Fruit fly (Drosophila melanogaster): ENCODE results near the gene spartin.

Gene spartin

dm6 chr3R:4649126-4649811 lies 5.3 kb upstream of the spartin start, which contains the start of gene Karybeta3 (continued):
- peak; percentile 78 for TF ChIP-seq slbo (GFP tag; IDR thresholded peaks at IDR 0.05)
- TF ChIP-seq CG9817 (tag; optimal IDR thresholded peaks at IDR 0.05), result peak; percentile 61
- TF ChIP-seq CG2875 (GFP tag; optimal IDR thresholded peaks at IDR 0.05), result peak; percentile 14
- peak; percentile 69 for TF ChIP-seq CG12155 (GFP tag; optimal IDR thresholded peaks at IDR 0.05)
- TF ChIP-seq CHES-1-like (GFP tag; optimal IDR thresholded peaks at IDR 0.05), result peak; percentile 86
- peak; percentile 65 for TF ChIP-seq Dek (tag; optimal IDR thresholded peaks at IDR 0.05)
- TF ChIP-seq CG18619 (GFP tag; optimal IDR thresholded peaks at IDR 0.05), result peak; percentile 49
- peak; percentile 73 for TF ChIP-seq Dll (GFP tag; IDR thresholded peaks at IDR 0.05; ENCODE audit: partially characterized antibody)
- TF ChIP-seq Oli (tag; optimal IDR thresholded peaks at IDR 0.05), result peak; percentile 55
- peak; percentile 81 for TF ChIP-seq Sry-δ (GFP tag; optimal IDR thresholded peaks at IDR 0.05)
- TF ChIP-seq CG13424 (tag; optimal IDR thresholded peaks at IDR 0.05), result peak; percentile 62
- peak; percentile 32 for TF ChIP-seq CG12219 (GFP tag; optimal IDR thresholded peaks at IDR 0.05)
- TF ChIP-seq CG11504 (tag; optimal IDR thresholded peaks at IDR 0.05), result no peak
- TF ChIP-seq Jarid2 (GFP tag; optimal IDR thresholded peaks at IDR 0.05), result no peak
- no peak for TF ChIP-seq Gsc (GFP tag; IDR thresholded peaks at IDR 0.05)
- TF ChIP-seq caup (GFP tag; optimal IDR thresholded peaks at IDR 0.05; ENCODE audit: severe bottlenecking), result peak; percentile 66
- peak; percentile 75 for TF ChIP-seq p53 (GFP tag; optimal IDR thresholded peaks at IDR 0.05)
- no peak for TF ChIP-seq CG4707 (GFP tag; optimal IDR thresholded peaks at IDR 0.05)
- TF ChIP-seq TFAM (GFP tag; optimal IDR thresholded peaks at IDR 0.05), result peak; percentile 36
- TF ChIP-seq Atf-2 (GFP tag; optimal IDR thresholded peaks at IDR 0.05), result peak; percentile 79
- TF ChIP-seq CG31388 (GFP tag; optimal IDR thresholded peaks at IDR 0.05), result no peak
- TF ChIP-seq bowl (GFP tag; IDR thresholded peaks at IDR 0.05), result no peak
- TF ChIP-seq chinmo (GFP tag; IDR thresholded peaks at IDR 0.05; ENCODE audit: partially characterized antibody), result peak; percentile 58; the same call in 1 of the 4 replicates
- TF ChIP-seq dmrt11E (tag; optimal IDR thresholded peaks at IDR 0.05), result peak; percentile 5
- TF ChIP-seq CG8089 (GFP tag; optimal IDR thresholded peaks at IDR 0.05), result peak; percentile 74
- TF ChIP-seq CG7357 (GFP tag; IDR thresholded peaks at IDR 0.05), result peak; percentile 61; the same call in 2 of the 3 replicates
- TF ChIP-seq gcm2 (GFP tag; optimal IDR thresholded peaks at IDR 0.05), result peak; percentile 65
- TF ChIP-seq cg (GFP tag; optimal IDR thresholded peaks at IDR 0.05), result no peak
- peak; percentile 43 for TF ChIP-seq Six4 (GFP tag; optimal IDR thresholded peaks at IDR 0.05)

DNA sequence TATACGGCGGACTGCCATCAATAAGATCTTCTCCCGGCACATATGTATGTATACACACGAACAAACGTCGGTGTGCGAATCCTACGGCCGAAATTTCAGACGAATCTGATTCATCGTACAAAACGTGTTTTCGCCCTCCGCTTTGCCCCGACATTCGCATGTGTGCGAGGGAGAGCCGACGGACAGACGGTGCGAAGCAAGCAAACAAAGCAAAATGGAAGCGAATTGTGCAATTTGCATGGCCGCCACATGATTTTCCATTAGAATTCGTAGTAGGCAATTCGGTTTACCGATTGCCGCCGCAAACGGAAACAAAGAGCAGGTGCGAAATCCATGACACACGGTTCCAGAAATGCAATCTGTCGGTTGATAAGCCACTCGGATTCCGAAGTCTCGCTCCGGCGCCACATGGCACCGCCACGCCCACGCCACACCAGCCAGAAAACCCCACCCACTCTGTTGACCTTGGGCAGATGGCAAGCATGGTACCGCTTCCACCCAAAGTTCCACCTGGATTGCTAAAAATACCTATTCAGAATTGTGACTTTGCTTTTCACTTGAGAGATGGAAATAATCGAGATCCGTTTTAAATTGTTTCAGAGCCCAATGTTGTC lies 4.6 kb upstream of the spartin start:
- TF ChIP-seq CG8478 (optimal IDR thresholded peaks at IDR 0.05) (peak; percentile 48), sr (GFP tag; IDR thresholded peaks at IDR 0.05) (peak; percentile 85), CG16779 (GFP tag; IDR thresholded peaks at IDR 0.05) (no peak), Pdp1 (GFP tag; optimal IDR thresholded peaks at IDR 0.05) (peak in 1 of 2 experiments; percentile 75), gcm (GFP tag; optimal IDR thresholded peaks at IDR 0.05) (no peak), twi (tag; optimal IDR thresholded peaks at IDR 0.05) (peak; percentile 36), rib (GFP tag; IDR thresholded peaks at IDR 0.05) (0 out of 2 replicates have a peak, but pooled peaks have one; percentile 30), Deaf1 (tag; optimal IDR thresholded peaks at IDR 0.05) (peak; percentile 64), CG32532 (GFP tag; IDR thresholded peaks at IDR 0.05) (peak; percentile 16; the same call in 1 of the 2 replicates), so (GFP tag; IDR thresholded peaks at IDR 0.05) (no peak), YL-1 (GFP tag; optimal IDR thresholded peaks at IDR 0.05) (peak; percentile 4), E2f2 (GFP tag; IDR thresholded peaks at IDR 0.05) (no peak), CG15479 (GFP tag; optimal IDR thresholded peaks at IDR 0.05) (peak; percentile 36), mirr (GFP tag; optimal IDR thresholded peaks at IDR 0.05) (peak; percentile 2), her (GFP tag; optimal IDR thresholded peaks at IDR 0.05) (no peak), p53 (GFP tag; optimal IDR thresholded peaks at IDR 0.05) (no peak), CG3726 (GFP tag; IDR thresholded peaks at IDR 0.05) (0 out of 3 replicates have a peak, but pooled peaks have one; percentile 49), sd (tag; optimal IDR thresholded peaks at IDR 0.05) (peak; percentile 4), abd-A (tag; optimal IDR thresholded peaks at IDR 0.05) (no peak), pfk (GFP tag; optimal IDR thresholded peaks at IDR 0.05) (no peak)

Data from whole organism, embryonic.